Fruit fly (Drosophila melanogaster): Measurements from ENCODE around the gene CG33725.

DNA sequence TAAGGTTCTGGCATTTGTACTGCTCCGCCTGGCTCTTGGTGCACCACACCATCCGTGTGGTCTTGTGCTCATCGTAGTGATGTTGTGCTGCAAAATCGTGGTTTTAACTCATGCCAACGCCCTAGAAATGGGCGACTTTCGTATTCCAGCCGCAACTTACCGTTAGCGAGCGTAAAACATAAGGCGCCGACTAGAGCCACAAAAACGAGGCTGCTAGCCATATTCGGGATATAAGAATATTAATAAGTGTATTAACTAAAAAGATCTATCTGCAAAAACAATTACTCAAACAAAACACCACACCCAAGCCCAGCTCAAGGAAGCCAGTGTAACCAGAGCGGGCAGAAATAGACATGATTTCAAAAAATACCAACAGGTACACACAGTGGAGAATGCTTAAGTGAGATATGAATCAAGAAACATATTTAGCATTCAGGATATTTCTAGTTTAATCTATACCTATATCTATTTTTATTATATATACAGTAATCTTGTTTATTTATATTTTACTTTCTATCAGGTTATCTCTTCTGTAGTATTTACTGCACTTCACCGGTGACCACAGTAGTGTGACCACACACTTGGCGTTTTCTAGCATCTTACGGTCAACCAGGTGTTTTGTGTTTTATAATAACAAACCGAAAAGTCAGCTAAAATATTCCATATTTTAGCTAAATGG, 51.1 kb downstream of the CG33725 start, which contains the start of the genes Tsf2 and CG34242:
- TF ChIP-seq CG32264 (GFP tag; optimal IDR thresholded peaks at IDR 0.05) (no peak), dsf (GFP tag; optimal IDR thresholded peaks at IDR 0.05; ENCODE audit: borderline replicate concordance) (no peak), fru (GFP tag; optimal IDR thresholded peaks at IDR 0.05) (peak; percentile 63), sage (GFP tag; optimal IDR thresholded peaks at IDR 0.05) (peak; percentile 56), psq (GFP tag; optimal IDR thresholded peaks at IDR 0.05) (no peak), CG9705 (GFP tag; optimal IDR thresholded peaks at IDR 0.05) (peak; percentile 28), Abd-B (GFP tag; optimal IDR thresholded peaks at IDR 0.05) (no peak), foxo (GFP tag; optimal IDR thresholded peaks at IDR 0.05) (peak in 1 of 2 experiments; percentile 75), tai (GFP tag; optimal IDR thresholded peaks at IDR 0.05) (no peak)
